Fruit fly (Drosophila melanogaster): ENCODE results near the gene smp-30.

DNA sequence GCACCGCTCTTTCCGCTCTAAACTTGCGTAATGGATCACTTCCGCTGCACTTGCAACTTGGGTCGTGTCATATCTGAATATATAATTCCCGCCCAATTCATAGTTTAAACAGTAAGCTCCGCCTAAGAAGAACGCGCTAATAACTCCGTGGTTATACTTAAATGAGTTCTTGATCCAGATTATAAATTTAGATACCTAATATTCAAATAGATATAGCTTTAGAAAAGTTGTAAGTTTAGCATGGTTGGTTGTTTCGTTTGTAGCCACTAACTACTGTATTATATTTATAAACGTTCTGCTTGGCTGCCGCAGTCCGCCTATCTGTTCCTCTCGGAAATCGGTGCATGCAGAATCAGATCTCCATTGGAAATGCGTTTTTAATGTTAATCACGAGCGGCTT lies 8.1 kb downstream of the smp-30 start:
- TF ChIP-seq CG2199 (GFP tag; IDR thresholded peaks at IDR 0.05) (peak; percentile 47; the same call in 1 of the 3 replicates), CG8944 (GFP tag; optimal IDR thresholded peaks at IDR 0.05) (no peak), Poxn (GFP tag; IDR thresholded peaks at IDR 0.05) (no peak), fru (optimal IDR thresholded peaks at IDR 0.05) (no peak), CG4282 (GFP tag; optimal IDR thresholded peaks at IDR 0.05) (no peak), CG3847 (GFP tag; IDR thresholded peaks at IDR 0.05) (0 out of 2 replicates have a peak, but pooled peaks have one; percentile 32), zfh1 (GFP tag; IDR thresholded peaks at IDR 0.05) (peak; percentile 74), CG10959 (GFP tag; IDR thresholded peaks at IDR 0.05) (peak; percentile 69), run (tag; optimal IDR thresholded peaks at IDR 0.05) (no peak), sima (GFP tag; optimal IDR thresholded peaks at IDR 0.05) (no peak), Lim3 (GFP tag; IDR thresholded peaks at IDR 0.05) (no peak)

Data from whole organism, embryonic.